Fruit fly (Drosophila melanogaster) whole organism, embryonic: ENCODE results near the gene CG6567.

Source experiments
- Atf-2 ChIP-seq: fragments of 200-800 bp; sonication (Bioruptor generic); optimal IDR thresholded peaks from 2 replicates; lab custom pipeline; 2016; ENCODE audit warnings: missing biosample characterization, missing genetic modification characterization
- Awh ChIP-seq: fragments of 200-800 bp; sonication (Bioruptor generic); IDR thresholded peaks from 2 replicates; pipeline ENCODE4, ENCODE4 v1.3.6; 2022; ENCODE audit warnings: missing biosample characterization, missing genetic modification characterization
- CG11398 ChIP-seq: fragments of 200-800 bp; sonication (Bioruptor generic); optimal IDR thresholded peaks from 2 replicates; lab custom pipeline; 2016; ENCODE audit warnings: missing biosample characterization, missing genetic modification characterization
- CG12744 ChIP-seq: fragments of 200-800 bp; sonication (Bioruptor generic); optimal IDR thresholded peaks from 2 replicates; lab custom pipeline; 2016; ENCODE audit warnings: missing biosample characterization, missing genetic modification characterization
- CG14965 ChIP-seq: fragments of 200-800 bp; sonication (Bioruptor generic); optimal IDR thresholded peaks from 2 replicates; lab custom pipeline; 2016; ENCODE audit warnings: missing biosample characterization, missing genetic modification characterization, borderline replicate concordance
- CG16779 ChIP-seq: fragments of 200-800 bp; sonication (Bioruptor generic); IDR thresholded peaks from 2 replicates; pipeline ENCODE4 v1.3.6; 2022; ENCODE audit warnings: missing biosample characterization, missing genetic modification characterization
- CG17912 ChIP-seq: fragments of 200-800 bp; sonication (Bioruptor generic); optimal IDR thresholded peaks from 2 replicates; lab custom pipeline; 2018; ENCODE audit warnings: missing biosample characterization, mild to moderate bottlenecking, missing genetic modification characterization
- CG31388 ChIP-seq: fragments of 200-800 bp; sonication (Bioruptor generic); optimal IDR thresholded peaks from 2 replicates; lab custom pipeline; 2016; ENCODE audit warnings: missing biosample characterization, missing genetic modification characterization
- CG31441 ChIP-seq: fragments of 200-800 bp; sonication (Bioruptor generic); IDR thresholded peaks from 2 replicates; pipeline ENCODE4 v1.3.6; 2022; ENCODE audit warnings: missing biosample characterization, missing genetic modification characterization
- CG3281 ChIP-seq: fragments of 200-800 bp; sonication (Bioruptor generic); optimal IDR thresholded peaks from 3 replicates; lab custom pipeline; 2017; ENCODE audit warnings: missing biosample characterization, mild to moderate bottlenecking, missing genetic modification characterization
- CG3726 ChIP-seq: fragments of 200-800 bp; sonication (Bioruptor generic); IDR thresholded peaks from 3 replicates; pipeline ENCODE4, ENCODE4 v1.3.6; 2022; ENCODE audit warnings: missing biosample characterization, missing genetic modification characterization
- CG5180 ChIP-seq: fragments of 200-800 bp; sonication (Bioruptor generic); optimal IDR thresholded peaks from 3 replicates; lab custom pipeline; 2017; ENCODE audit warnings: missing biosample characterization, missing genetic modification characterization, mild to moderate bottlenecking, moderate library complexity, missing genetic modification reagents
- CG6654 ChIP-seq: fragments of 200-800 bp; sonication (Bioruptor generic); optimal IDR thresholded peaks from 2 replicates; lab custom pipeline; 2017; ENCODE audit warnings: missing biosample characterization, mild to moderate bottlenecking, missing genetic modification characterization
- CG6854 ChIP-seq: fragments of 200-800 bp; sonication (Bioruptor generic); optimal IDR thresholded peaks from 3 replicates; lab custom pipeline; 2017; ENCODE audit warnings: missing biosample characterization, mild to moderate bottlenecking, missing genetic modification characterization
- CG7372 ChIP-seq: fragments of 200-800 bp; sonication (Bioruptor generic); IDR thresholded peaks from 2 replicates; pipeline ENCODE4 v1.3.6; 2022; ENCODE audit warnings: missing biosample characterization, missing genetic modification characterization
- CG9609 ChIP-seq: fragments of 200-800 bp; sonication (Bioruptor generic); optimal IDR thresholded peaks from 3 replicates; lab custom pipeline; 2016; ENCODE audit warnings: missing biosample characterization, missing genetic modification characterization
- CG9876 ChIP-seq: fragments of 200-800 bp; sonication (Bioruptor generic); optimal IDR thresholded peaks from 2 replicates; lab custom pipeline; 2016; ENCODE audit warnings: missing biosample characterization, missing genetic modification characterization
- Deaf1 ChIP-seq: fragments of 200-800 bp; optimal IDR thresholded peaks from 3 replicates; lab custom pipeline; 2019; ENCODE audit warnings: missing biosample characterization, mild to moderate bottlenecking, missing genetic modification characterization, moderate library complexity
- E2f1 ChIP-seq: fragments of 200-800 bp; sonication (Bioruptor generic); IDR thresholded peaks from 2 replicates; pipeline ENCODE4 v1.3.6; 2022; ENCODE audit warnings: missing biosample characterization, missing genetic modification characterization
- Gsc ChIP-seq: fragments of 200-800 bp; sonication (Bioruptor generic); IDR thresholded peaks from 2 replicates; pipeline ENCODE4 v1.3.6; 2022; ENCODE audit warnings: missing biosample characterization, missing genetic modification characterization
- HHEX ChIP-seq: fragments of 200-800 bp; sonication (Bioruptor generic); optimal IDR thresholded peaks from 3 replicates; lab custom pipeline; 2017; ENCODE audit warnings: missing biosample characterization, mild to moderate bottlenecking, missing genetic modification characterization, missing genetic modification reagents
- HLHmδ ChIP-seq: fragments of 200-800 bp; sonication (Bioruptor generic); optimal IDR thresholded peaks from 2 replicates; lab custom pipeline; 2018; ENCODE audit warnings: missing biosample characterization, mild to moderate bottlenecking, missing genetic modification characterization, moderate library complexity
- HmgZ ChIP-seq: fragments of 200-800 bp; sonication (Bioruptor generic); optimal IDR thresholded peaks from 2 replicates; lab custom pipeline; 2018; ENCODE audit warnings: missing biosample characterization, mild to moderate bottlenecking, missing genetic modification characterization
- Nf-YA ChIP-seq: fragments of 200-800 bp; sonication (Bioruptor generic); IDR thresholded peaks from 2 replicates; pipeline ENCODE4 v1.3.6; 2022; ENCODE audit warnings: missing biosample characterization, missing genetic modification characterization
- Nf-YC ChIP-seq: fragments of 200-800 bp; optimal IDR thresholded peaks from 3 replicates; lab custom pipeline; 2019; ENCODE audit warnings: missing biosample characterization, mild to moderate bottlenecking, missing genetic modification characterization, moderate library complexity
- Sry-β ChIP-seq: fragments of 200-800 bp; sonication (Bioruptor generic); optimal IDR thresholded peaks from 2 replicates; lab custom pipeline; 2018; ENCODE audit warnings: missing biosample characterization, mild to moderate bottlenecking, missing genetic modification characterization, moderate library complexity
- Taf1 ChIP-seq: fragments of 200-800 bp; sonication (Bioruptor generic); IDR thresholded peaks from 2 replicates; pipeline ENCODE4 v1.3.6; 2022; ENCODE audit warnings: missing biosample characterization, missing genetic modification characterization
- Vsx1 ChIP-seq: fragments of 200-800 bp; sonication (Bioruptor generic); optimal IDR thresholded peaks from 2 replicates; lab custom pipeline; 2017; ENCODE audit warnings: missing biosample characterization, mild to moderate bottlenecking, missing genetic modification characterization, missing genetic modification reagents
- bsh ChIP-seq, 2 experiments: fragments of 200-800 bp; sonication (Bioruptor generic); optimal IDR thresholded peaks; 2 replicates each; lab custom pipeline; 2017 to 2018; ENCODE audit warnings: mild to moderate bottlenecking in 2 of 2, missing biosample characterization in 2 of 2, missing genetic modification characterization in 2 of 2, moderate library complexity in 1 of 2
- ci ChIP-seq: fragments of 200-800 bp; sonication (Bioruptor generic); IDR thresholded peaks from 3 replicates; pipeline ENCODE4 v1.3.6; 2022; ENCODE audit warnings: missing biosample characterization, missing genetic modification characterization
- disco-r ChIP-seq: fragments of 200-800 bp; sonication (Bioruptor generic); optimal IDR thresholded peaks from 2 replicates; lab custom pipeline; 2016; ENCODE audit warnings: missing biosample characterization, missing genetic modification characterization
- hbn ChIP-seq: fragments of 200-800 bp; sonication (Bioruptor generic); IDR thresholded peaks from 2 replicates; pipeline ENCODE4 v1.3.6; 2022; ENCODE audit warnings: missing biosample characterization, missing genetic modification characterization; ENCODE audit not compliant: partially characterized antibody
- inv ChIP-seq: fragments of 200-800 bp; sonication (Bioruptor generic); IDR thresholded peaks from 2 replicates; pipeline ENCODE4 v1.3.6; 2022; ENCODE audit warnings: missing biosample characterization, missing genetic modification characterization; ENCODE audit not compliant: partially characterized antibody
- kni ChIP-seq: fragments of 200-800 bp; sonication (Bioruptor generic); optimal IDR thresholded peaks from 3 replicates; lab custom pipeline; 2017; ENCODE audit warnings: mild to moderate bottlenecking, missing biosample characterization, missing genetic modification reagents, missing genetic modification characterization
- lola ChIP-seq, 3 experiments: fragments of >200 bp in 2 of 3; fragments of 200-800 bp in 1 of 3; sonication (Bioruptor generic) in 1 of 3; optimal IDR thresholded peaks; 2 replicates each; lab custom pipeline; 2017 to 2019; ENCODE audit warnings: missing biosample characterization in 3 of 3, missing genetic modification characterization in 3 of 3, mild to moderate bottlenecking in 1 of 3, moderate library complexity in 1 of 3
- nmo ChIP-seq: fragments of 200-800 bp; sonication (Bioruptor generic); optimal IDR thresholded peaks from 2 replicates; lab custom pipeline; 2018; ENCODE audit warnings: missing biosample characterization, mild to moderate bottlenecking, missing genetic modification characterization, moderate library complexity
- otp ChIP-seq: fragments of 200-800 bp; sonication (Bioruptor generic); IDR thresholded peaks from 3 replicates; pipeline ENCODE4, ENCODE4 v1.3.6; 2022; ENCODE audit warnings: missing biosample characterization, missing genetic modification characterization
- pum ChIP-seq: fragments of 200-800 bp; sonication (Bioruptor generic); optimal IDR thresholded peaks from 2 replicates; lab custom pipeline; 2016; ENCODE audit warnings: missing biosample characterization, missing genetic modification characterization
- row ChIP-seq: fragments of 200-800 bp; sonication (Bioruptor generic); IDR thresholded peaks from 3 replicates; pipeline ENCODE4 v1.3.6; 2022; ENCODE audit warnings: missing biosample characterization, missing genetic modification characterization
- scrt ChIP-seq: fragments of 200-800 bp; sonication (Bioruptor generic); optimal IDR thresholded peaks from 2 replicates; lab custom pipeline; 2018; ENCODE audit warnings: missing biosample characterization, mild to moderate bottlenecking, missing genetic modification characterization, moderate library complexity
- slbo ChIP-seq: fragments of 200-800 bp; sonication (Bioruptor generic); IDR thresholded peaks from 2 replicates; pipeline ENCODE4 v1.3.6; 2022; ENCODE audit warnings: missing biosample characterization, missing genetic modification characterization
- sqz ChIP-seq: fragments of 200-800 bp; sonication (Bioruptor generic); optimal IDR thresholded peaks from 3 replicates; lab custom pipeline; 2018; ENCODE audit warnings: missing biosample characterization, mild to moderate bottlenecking, missing genetic modification characterization
- sr ChIP-seq: fragments of 200-800 bp; sonication (Bioruptor generic); IDR thresholded peaks from 3 replicates; pipeline ENCODE4 v1.3.6; 2022; ENCODE audit warnings: missing biosample characterization, missing genetic modification characterization
- tio ChIP-seq: fragments of 200-800 bp; sonication (Bioruptor generic); optimal IDR thresholded peaks from 2 replicates; lab custom pipeline; 2017; ENCODE audit warnings: missing biosample characterization, missing genetic modification characterization, inconsistent platforms
- twi ChIP-seq: fragments of 200-800 bp; optimal IDR thresholded peaks from 2 replicates; lab custom pipeline; 2019; ENCODE audit warnings: missing biosample characterization, mild to moderate bottlenecking, missing genetic modification characterization, moderate library complexity
- vfl ChIP-seq: fragments of 200-800 bp; sonication (Bioruptor generic); optimal IDR thresholded peaks from 2 replicates; lab custom pipeline; 2016; ENCODE audit warnings: missing biosample characterization, missing genetic modification characterization
- vnd ChIP-seq: fragments of 200-800 bp; sonication (Bioruptor generic); IDR thresholded peaks from 3 replicates; pipeline ENCODE4 v1.3.6; 2022; ENCODE audit warnings: missing biosample characterization, missing genetic modification characterization; ENCODE audit not compliant: partially characterized antibody
- wek ChIP-seq: fragments of 200-800 bp; sonication (Bioruptor generic); optimal IDR thresholded peaks from 3 replicates; lab custom pipeline; 2018; ENCODE audit warnings: missing biosample characterization, mild to moderate bottlenecking, missing genetic modification characterization, moderate library complexity

Gene CG6567

DNA sequence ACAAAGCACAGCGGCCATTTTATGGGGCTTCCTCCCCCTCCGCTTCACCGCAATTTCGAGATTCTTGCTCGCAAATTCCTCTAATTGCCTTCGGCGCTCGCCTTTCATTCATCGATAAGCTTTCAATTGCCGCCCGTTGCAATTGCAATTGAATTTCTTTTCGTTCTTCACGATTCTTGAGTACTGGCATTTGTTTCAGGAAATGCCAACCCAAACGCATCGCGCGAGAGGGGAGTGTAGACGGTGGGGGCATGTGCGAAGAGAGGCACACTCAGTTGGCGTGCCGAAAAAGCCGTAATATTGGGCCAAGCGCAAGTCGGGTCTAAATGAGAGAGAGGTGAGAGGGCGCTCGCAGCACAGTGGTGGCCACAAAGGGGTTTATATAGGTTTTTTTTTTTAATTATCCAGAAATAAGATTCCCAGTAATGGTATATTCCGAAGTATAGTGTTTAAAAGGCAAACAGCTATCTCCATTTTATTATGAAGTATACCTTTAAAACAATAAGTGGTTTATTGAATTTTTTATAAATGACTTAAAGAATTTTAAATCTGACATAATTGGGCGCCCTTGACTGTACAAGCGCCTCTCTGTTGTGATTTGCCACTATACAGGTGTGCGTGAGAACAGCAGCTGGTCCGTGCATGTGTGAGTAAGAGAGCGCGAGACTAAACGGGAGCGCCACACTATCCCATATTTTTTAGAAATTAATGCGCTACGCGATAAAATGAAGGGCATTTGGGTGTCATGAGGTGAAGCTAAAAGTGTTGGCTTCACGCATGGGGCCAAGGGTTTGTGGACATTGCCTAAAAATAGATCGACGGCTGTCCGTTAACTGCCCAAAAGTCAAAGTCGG lies 32.4 kb upstream of the CG6567 start (continued):
- TF ChIP-seq HLHmδ (GFP tag; lab: Kevin White, UChicago) (no peak), wek (GFP tag; lab: Kevin White, UChicago) (no peak), E2f1 (GFP tag; lab: Robert Waterston, UW) (no peak; the same call in none of the 2 replicates), hbn (GFP tag; lab: Robert Waterston, UW) (no peak), kni (GFP tag; lab: Kevin White, UChicago) (peak; percentile 88), CG9609 (GFP tag; lab: Kevin White, UChicago) (peak; percentile 70), CG16779 (GFP tag; lab: Robert Waterston, UW) (0 out of 2 replicates have a peak, but pooled peaks have one; percentile 8), CG3726 (GFP tag; lab: Robert Waterston, UW) (peak; percentile 66; the same call in 2 of the 3 replicates), vnd (GFP tag; lab: Robert Waterston, UW) (no peak), CG11398 (GFP tag; lab: Kevin White, UChicago) (peak; percentile 78), pum (GFP tag; lab: Kevin White, UChicago) (peak; percentile 82), Nf-YC (peak; percentile 80), lola (GFP tag; optimal IDR thresholded peaks at IDR 0.05; lab: Kevin White, UChicago) (peak in 1 of 3 experiments; percentile 86), sqz (peak; percentile 91), Nf-YA (peak; percentile 80), HHEX (GFP tag; lab: Kevin White, UChicago) (peak; percentile 84), CG31441 (peak; percentile 93), CG6654 (GFP tag; lab: Kevin White, UChicago) (peak; percentile 53), nmo (peak; percentile 89), vfl (peak; percentile 82), CG3281 (GFP tag; lab: Kevin White, UChicago) (peak; percentile 92), Vsx1 (peak; percentile 56), Gsc (GFP tag; lab: Robert Waterston, UW) (peak; percentile 51; the same call in 1 of the 2 replicates), CG7372 (peak; percentile 84), ci (peak; percentile 90), HmgZ (peak; percentile 92), CG17912 (GFP tag; lab: Kevin White, UChicago) (no peak), CG12744 (peak; percentile 87), twi (tag; lab: Kevin White, UChicago) (peak; percentile 56), scrt (GFP tag; lab: Kevin White, UChicago) (peak; percentile 87), row (GFP tag; lab: Robert Waterston, UW) (peak; percentile 98), CG31388 (peak; percentile 59), CG9876 (GFP tag; lab: Kevin White, UChicago) (peak; percentile 25), CG14965 (GFP tag; lab: Kevin White, UChicago) (no peak), CG5180 (GFP tag; lab: Kevin White, UChicago) (peak; percentile 70), Deaf1 (tag; lab: Kevin White, UChicago) (peak; percentile 48), disco-r (peak; percentile 83), Taf1 (GFP tag; lab: Robert Waterston, UW) (peak; percentile 88), tio (GFP tag; lab: Kevin White, UChicago) (peak; percentile 85), slbo (peak; percentile 90), CG6854 (GFP tag; lab: Kevin White, UChicago) (peak; percentile 92), sr (GFP tag; lab: Robert Waterston, UW) (0 out of 3 replicates have a peak, but pooled peaks have one; percentile 2), Awh (peak; percentile 73), inv (GFP tag; lab: Robert Waterston, UW) (no peak; the same call in 1 of the 2 replicates), Sry-β (peak; percentile 16), bsh (GFP tag; optimal IDR thresholded peaks at IDR 0.05; lab: Kevin White, UChicago) (peak; percentile 73 to 90), otp (GFP tag; lab: Robert Waterston, UW) (peak; percentile 44; the same call in 1 of the 3 replicates), Atf-2 (GFP tag; lab: Kevin White, UChicago) (peak; percentile 82)
